Fruit fly (Drosophila melanogaster): Measurements from ENCODE around the gene mth.
A peak's percentile ranks its signal among the peaks of the same experiment; 100 is the strongest.

- TF ChIP-seq Hr96 (GFP tag; optimal IDR thresholded peaks at IDR 0.05) (no peak), kay (GFP tag; ENCODE audit: borderline replicate concordance) (no peak), CG1620 (GFP tag; optimal IDR thresholded peaks at IDR 0.05) (peak; percentile 17), CG7101 (tag; optimal IDR thresholded peaks at IDR 0.05) (peak; percentile 9), CG5204 (GFP tag; optimal IDR thresholded peaks at IDR 0.05) (no peak), tj (GFP tag; optimal IDR thresholded peaks at IDR 0.05) (no peak), ovo (GFP tag; optimal IDR thresholded peaks at IDR 0.05) (no peak), CG7045 (GFP tag; optimal IDR thresholded peaks at IDR 0.05) (no peak), bab1 (GFP tag; optimal IDR thresholded peaks at IDR 0.05) (peak; percentile 23), Mnt (GFP tag; optimal IDR thresholded peaks at IDR 0.05) (peak; percentile 98), CG12768 (GFP tag; optimal IDR thresholded peaks at IDR 0.05) (no peak)
Measured at dm6 chr3L:324486-324885, 22.3 kb downstream of the mth start, which contains the start of gene CG32344.

Data from whole organism, adult.